Fruit fly (Drosophila melanogaster) whole organism, embryonic: ENCODE data around the gene CG8925.

Experiments used
- Abd-B ChIP-seq: fragments of 200-800 bp; sonication (Bioruptor generic); optimal IDR thresholded peaks from 2 replicates; lab custom pipeline; 2018; ENCODE audit warnings: missing biosample characterization, mild to moderate bottlenecking, missing genetic modification characterization, moderate library complexity
- Aef1 ChIP-seq: fragments of 200-800 bp; sonication (Bioruptor generic); IDR thresholded peaks from 3 replicates; pipeline ENCODE4 v1.3.6; 2022; ENCODE audit warnings: missing biosample characterization, missing genetic modification characterization
- B-H2 ChIP-seq: fragments of 200-800 bp; sonication (Bioruptor generic); optimal IDR thresholded peaks from 2 replicates; lab custom pipeline; 2018; ENCODE audit warnings: missing biosample characterization, mild to moderate bottlenecking, missing genetic modification characterization
- CG11085 ChIP-seq: fragments of 200-800 bp; sonication (Bioruptor generic); IDR thresholded peaks from 2 replicates; pipeline ENCODE4 v1.3.6; 2022; ENCODE audit warnings: missing biosample characterization, missing genetic modification characterization
- CG13894 ChIP-seq: fragments of 200-800 bp; sonication (Bioruptor generic); optimal IDR thresholded peaks from 3 replicates; lab custom pipeline; 2018; ENCODE audit warnings: missing biosample characterization, mild to moderate bottlenecking, missing genetic modification characterization, moderate library complexity
- CG15073 ChIP-seq: fragments of 200-800 bp; sonication (Bioruptor generic); optimal IDR thresholded peaks from 2 replicates; lab custom pipeline; 2016; ENCODE audit warnings: missing biosample characterization, missing genetic modification characterization
- CG16779 ChIP-seq: fragments of 200-800 bp; sonication (Bioruptor generic); IDR thresholded peaks from 2 replicates; pipeline ENCODE4 v1.3.6; 2022; ENCODE audit warnings: missing biosample characterization, missing genetic modification characterization
- CG18262 ChIP-seq: fragments of 200-800 bp; optimal IDR thresholded peaks from 3 replicates; lab custom pipeline; 2019; ENCODE audit warnings: missing biosample characterization, mild to moderate bottlenecking, missing genetic modification characterization, moderate library complexity
- CG18476 ChIP-seq: fragments of 200-800 bp; sonication (Bioruptor generic); optimal IDR thresholded peaks from 2 replicates; lab custom pipeline; 2016; ENCODE audit warnings: missing biosample characterization, mild to moderate bottlenecking, missing genetic modification characterization
- CG18599 ChIP-seq: fragments of 200-800 bp; sonication (Bioruptor generic); optimal IDR thresholded peaks from 3 replicates; lab custom pipeline; 2017; ENCODE audit warnings: missing biosample characterization, missing genetic modification characterization, mild to moderate bottlenecking, moderate library complexity, missing genetic modification reagents
- CG2889 ChIP-seq: fragments of 200-800 bp; sonication (Bioruptor generic); IDR thresholded peaks from 3 replicates; pipeline ENCODE4 v1.3.6; 2022; ENCODE audit warnings: missing biosample characterization, missing genetic modification characterization
- CG31388 ChIP-seq: fragments of 200-800 bp; sonication (Bioruptor generic); optimal IDR thresholded peaks from 2 replicates; lab custom pipeline; 2016; ENCODE audit warnings: missing biosample characterization, missing genetic modification characterization
- CG3407 ChIP-seq: fragments of 200-800 bp; sonication (Bioruptor generic); optimal IDR thresholded peaks from 2 replicates; lab custom pipeline; 2018; ENCODE audit warnings: missing biosample characterization, mild to moderate bottlenecking, missing genetic modification characterization
- CG4282 ChIP-seq: fragments of 200-800 bp; sonication (Bioruptor generic); optimal IDR thresholded peaks from 2 replicates; lab custom pipeline; 2016; ENCODE audit warnings: missing biosample characterization, missing genetic modification characterization
- CG4424 ChIP-seq: fragments of 200-800 bp; sonication (Bioruptor generic); optimal IDR thresholded peaks from 3 replicates; lab custom pipeline; 2016; ENCODE audit warnings: missing biosample characterization, missing genetic modification characterization
- CG6254 ChIP-seq: fragments of 200-800 bp; sonication (Bioruptor generic); optimal IDR thresholded peaks from 3 replicates; lab custom pipeline; 2017; ENCODE audit warnings: mild to moderate bottlenecking, missing biosample characterization, missing genetic modification reagents, missing genetic modification characterization
- CG8924 ChIP-seq: fragments of 200-800 bp; optimal IDR thresholded peaks from 3 replicates; lab custom pipeline; 2019; ENCODE audit warnings: missing biosample characterization, mild to moderate bottlenecking, missing genetic modification characterization, moderate library complexity
- CG9932 ChIP-seq: fragments of 200-800 bp; sonication (Bioruptor generic); IDR thresholded peaks from 2 replicates; pipeline ENCODE4 v1.3.6; 2022; ENCODE audit warnings: missing biosample characterization, missing genetic modification characterization
- CoRest ChIP-seq: fragments of 200-800 bp; sonication (Bioruptor generic); optimal IDR thresholded peaks from 3 replicates; lab custom pipeline; 2018; ENCODE audit warnings: missing biosample characterization, mild to moderate bottlenecking, missing genetic modification characterization, moderate library complexity
- D ChIP-seq, 2 experiments: fragments of 200-800 bp in 1 of 2; fragments of >200 bp in 1 of 2; sonication (Bioruptor generic) in 1 of 2; optimal IDR thresholded peaks; 2 replicates in 1 of 2; 3 replicates in 1 of 2; lab custom pipeline; 2017; ENCODE audit warnings: mild to moderate bottlenecking in 1 of 2, missing biosample characterization in 1 of 2, missing genetic modification characterization in 1 of 2, missing genetic modification reagents in 1 of 2
- Fer1 ChIP-seq: fragments of 200-800 bp; sonication (Bioruptor generic); optimal IDR thresholded peaks from 2 replicates; lab custom pipeline; 2017; ENCODE audit warnings: missing biosample characterization, mild to moderate bottlenecking, missing genetic modification characterization
- H15 ChIP-seq: fragments of 200-800 bp; sonication (Bioruptor generic); IDR thresholded peaks from 3 replicates; pipeline ENCODE4 v1.3.6; 2022; ENCODE audit warnings: missing biosample characterization, missing genetic modification characterization
- HHEX ChIP-seq: fragments of 200-800 bp; sonication (Bioruptor generic); optimal IDR thresholded peaks from 3 replicates; lab custom pipeline; 2017; ENCODE audit warnings: missing biosample characterization, mild to moderate bottlenecking, missing genetic modification characterization, missing genetic modification reagents
- HmgD ChIP-seq: fragments of 200-800 bp; sonication (Bioruptor generic); optimal IDR thresholded peaks from 3 replicates; lab custom pipeline; 2016; ENCODE audit warnings: missing biosample characterization, missing genetic modification characterization
- Hsf ChIP-seq: fragments of 200-800 bp; sonication (Bioruptor generic); optimal IDR thresholded peaks from 3 replicates; lab custom pipeline; 2016; ENCODE audit warnings: missing biosample characterization, missing genetic modification characterization
- Nf-YB ChIP-seq: fragments of 200-800 bp; sonication (Bioruptor generic); optimal IDR thresholded peaks from 3 replicates; lab custom pipeline; 2019; ENCODE audit warnings: missing biosample characterization, mild to moderate bottlenecking, missing genetic modification characterization, moderate library complexity
- Nf-YC ChIP-seq: fragments of 200-800 bp; optimal IDR thresholded peaks from 3 replicates; lab custom pipeline; 2019; ENCODE audit warnings: missing biosample characterization, mild to moderate bottlenecking, missing genetic modification characterization, moderate library complexity
- Pdp1 ChIP-seq, 2 experiments: fragments of 200-800 bp; sonication (Bioruptor generic); optimal IDR thresholded peaks; 3 replicates each; lab custom pipeline; 2016; ENCODE audit warnings: missing biosample characterization in 2 of 2, missing genetic modification characterization in 2 of 2, mild to moderate bottlenecking in 1 of 2, moderate library complexity in 1 of 2
- Ptx1 ChIP-seq: fragments of 200-800 bp; sonication (Bioruptor generic); IDR thresholded peaks from 2 replicates; pipeline ENCODE4 v1.3.6; 2022; ENCODE audit warnings: missing biosample characterization, missing genetic modification characterization
- Xbp1 ChIP-seq: fragments of 200-800 bp; sonication (Bioruptor generic); optimal IDR thresholded peaks from 3 replicates; lab custom pipeline; 2016; ENCODE audit warnings: missing biosample characterization, mild to moderate bottlenecking, missing genetic modification characterization
- abd-A ChIP-seq: fragments of 200-800 bp; sonication (Bioruptor generic); optimal IDR thresholded peaks from 3 replicates; lab custom pipeline; 2019; ENCODE audit warnings: missing biosample characterization, mild to moderate bottlenecking, missing genetic modification characterization, moderate library complexity
- bigmax ChIP-seq: fragments of 200-800 bp; sonication (Bioruptor generic); optimal IDR thresholded peaks from 2 replicates; lab custom pipeline; 2018; ENCODE audit warnings: missing biosample characterization, mild to moderate bottlenecking, missing genetic modification characterization
- caup ChIP-seq: fragments of 200-800 bp; sonication (Bioruptor generic); optimal IDR thresholded peaks from 3 replicates; lab custom pipeline; 2017; ENCODE audit warnings: missing biosample characterization, mild to moderate bottlenecking, missing genetic modification characterization, moderate library complexity; ENCODE audit not compliant: severe bottlenecking
- fu2 ChIP-seq: fragments of 200-800 bp; sonication (Bioruptor generic); optimal IDR thresholded peaks from 2 replicates; lab custom pipeline; 2016; ENCODE audit warnings: missing biosample characterization, missing genetic modification characterization
- gt ChIP-seq: fragments of 200-800 bp; sonication (Bioruptor generic); IDR thresholded peaks from 2 replicates; pipeline ENCODE4 v1.3.6; 2022; ENCODE audit warnings: missing biosample characterization, missing genetic modification characterization
- insv ChIP-seq, 2 experiments: fragments of 200-800 bp; sonication (Bioruptor generic); optimal IDR thresholded peaks; 3 replicates each; lab custom pipeline; 2016 to 2018; ENCODE audit warnings: missing biosample characterization in 2 of 2, missing genetic modification characterization in 2 of 2
- inv ChIP-seq: fragments of 200-800 bp; sonication (Bioruptor generic); IDR thresholded peaks from 2 replicates; pipeline ENCODE4 v1.3.6; 2022; ENCODE audit warnings: missing biosample characterization, missing genetic modification characterization; ENCODE audit not compliant: partially characterized antibody
- lmd ChIP-seq: fragments of 200-800 bp; sonication (Bioruptor generic); IDR thresholded peaks from 2 replicates; pipeline ENCODE4 v1.3.6; 2022; ENCODE audit warnings: missing biosample characterization, missing genetic modification characterization
- mam ChIP-seq: fragments of 200-800 bp; sonication (Bioruptor generic); optimal IDR thresholded peaks from 3 replicates; lab custom pipeline; 2016; ENCODE audit warnings: missing biosample characterization, missing genetic modification characterization
- phol ChIP-seq: fragments of 200-800 bp; sonication (Bioruptor generic); optimal IDR thresholded peaks from 3 replicates; lab custom pipeline; 2018; ENCODE audit warnings: missing biosample characterization, mild to moderate bottlenecking, missing genetic modification characterization, moderate library complexity
- pros ChIP-seq: fragments of 200-800 bp; sonication (Bioruptor generic); optimal IDR thresholded peaks from 3 replicates; lab custom pipeline; 2019; ENCODE audit warnings: missing biosample characterization, mild to moderate bottlenecking, missing genetic modification characterization, moderate library complexity
- rib ChIP-seq: fragments of 200-800 bp; sonication (Bioruptor generic); IDR thresholded peaks from 2 replicates; pipeline ENCODE4 v1.3.6; 2022; ENCODE audit warnings: missing biosample characterization, missing genetic modification characterization
- sc ChIP-seq, 3 experiments: fragments of >200 bp in 2 of 3; fragments of 200-800 bp in 1 of 3; sonication (Bioruptor generic) in 1 of 3; optimal IDR thresholded peaks; 2 replicates in 2 of 3; 3 replicates in 1 of 3; lab custom pipeline; 2017; ENCODE audit warnings: mild to moderate bottlenecking in 1 of 3, missing biosample characterization in 1 of 3, missing genetic modification characterization in 1 of 3, missing genetic modification reagents in 1 of 3
- sob ChIP-seq: fragments of 200-800 bp; sonication (Bioruptor generic); IDR thresholded peaks from 2 replicates; pipeline ENCODE4 v1.3.6; 2022; ENCODE audit warnings: missing biosample characterization, missing genetic modification characterization
- tll ChIP-seq, 2 experiments: fragments of 200-800 bp in 1 of 2; fragments of >200 bp in 1 of 2; sonication (Bioruptor generic) in 1 of 2; optimal IDR thresholded peaks; 2 replicates each; lab custom pipeline; 2017 to 2019; ENCODE audit warnings: missing biosample characterization in 2 of 2, missing genetic modification characterization in 2 of 2, mild to moderate bottlenecking in 1 of 2, moderate library complexity in 1 of 2
- wek ChIP-seq: fragments of 200-800 bp; sonication (Bioruptor generic); optimal IDR thresholded peaks from 3 replicates; lab custom pipeline; 2018; ENCODE audit warnings: missing biosample characterization, mild to moderate bottlenecking, missing genetic modification characterization, moderate library complexity
- zen ChIP-seq: fragments of 200-800 bp; sonication (Bioruptor generic); optimal IDR thresholded peaks from 3 replicates; lab custom pipeline; 2018; ENCODE audit warnings: missing biosample characterization, mild to moderate bottlenecking, missing genetic modification characterization, moderate library complexity

Gene CG8925

dm6 chr3R:16148712-16149111, 23.1 kb upstream of the CG8925 start:
- TF ChIP-seq CoRest (tag; lab: Kevin White, UChicago): no peak
- no peak for TF ChIP-seq CG31388
- peak in 1 of 2 experiments; percentile 90 for TF ChIP-seq Pdp1 (GFP tag; optimal IDR thresholded peaks at IDR 0.05; lab: Kevin White, UChicago)
- no peak for TF ChIP-seq CG11085 (GFP tag; lab: Robert Waterston, UW)
- TF ChIP-seq sob (GFP tag; lab: Robert Waterston, UW): no peak
- TF ChIP-seq rib (GFP tag; lab: Robert Waterston, UW): no peak
- no peak for TF ChIP-seq mam (GFP tag; lab: Kevin White, UChicago)

- TF ChIP-seq CG9932 (GFP tag; lab: Robert Waterston, UW) (no peak), CG8924 (tag; lab: Kevin White, UChicago) (peak; percentile 14), gt (GFP tag; lab: Robert Waterston, UW) (no peak), CG16779 (GFP tag; lab: Robert Waterston, UW) (no peak), CG13894 (tag; lab: Kevin White, UChicago) (no peak), CG2889 (GFP tag; lab: Robert Waterston, UW) (no peak), wek (GFP tag; lab: Kevin White, UChicago) (no peak), CG18262 (tag; lab: Kevin White, UChicago) (peak; percentile 41), CG15073 (no peak), Nf-YB (peak; percentile 91), Ptx1 (GFP tag; lab: Robert Waterston, UW) (peak; percentile 41; the same call in 1 of the 2 replicates), HHEX (GFP tag; lab: Kevin White, UChicago) (peak; percentile 20), Aef1 (GFP tag; lab: Robert Waterston, UW) (no peak), CG4424 (GFP tag; lab: Kevin White, UChicago) (no peak), zen (tag; lab: Kevin White, UChicago) (no peak), Abd-B (GFP tag; lab: Kevin White, UChicago) (no peak), CG6254 (GFP tag; lab: Kevin White, UChicago) (peak; percentile 44), CG18599 (GFP tag; lab: Kevin White, UChicago) (peak; percentile 49), inv (GFP tag; lab: Robert Waterston, UW) (no peak), CG18476 (GFP tag; lab: Kevin White, UChicago) (no peak), CG4282 (GFP tag; lab: Kevin White, UChicago) (no peak), phol (tag; lab: Kevin White, UChicago) (peak; percentile 28), sc (optimal IDR thresholded peaks at IDR 0.05; lab: Kevin White, UChicago) (no peak), sc (GFP tag; optimal IDR thresholded peaks at IDR 0.05; lab: Kevin White, UChicago) (no peak), Nf-YC (tag; lab: Kevin White, UChicago) (peak; percentile 92), B-H2 (GFP tag; lab: Kevin White, UChicago) (no peak), abd-A (tag; lab: Kevin White, UChicago) (no peak), lmd (GFP tag; lab: Robert Waterston, UW) (peak; percentile 44), fu2 (GFP tag; lab: Kevin White, UChicago) (no peak), tll (GFP tag; optimal IDR thresholded peaks at IDR 0.05; lab: Kevin White, UChicago) (no peak), HmgD (GFP tag; lab: Kevin White, UChicago) (no peak), CG3407 (GFP tag; lab: Kevin White, UChicago) (no peak), D (optimal IDR thresholded peaks at IDR 0.05; lab: Kevin White, UChicago) (no peak), D (GFP tag; optimal IDR thresholded peaks at IDR 0.05; lab: Kevin White, UChicago) (no peak), insv (GFP tag; optimal IDR thresholded peaks at IDR 0.05; lab: Kevin White, UChicago) (peak in 1 of 2 experiments; percentile 82), caup (GFP tag; lab: Kevin White, UChicago) (no peak), Fer1 (GFP tag; lab: Kevin White, UChicago) (peak; percentile 57), bigmax (no peak), pros (GFP tag; lab: Kevin White, UChicago) (no peak), Hsf (GFP tag; lab: Kevin White, UChicago) (no peak), H15 (GFP tag; lab: Robert Waterston, UW) (no peak), Xbp1 (no peak)
These were observed 20.4 kb upstream of the CG8925 start, which contains the start of gene Fer2 for dm6 chr3R:16151239-16151860. Gene Fer2 (minus strand): TSS chr3R:16151312.
